Worm (Caenorhabditis elegans) whole organism, L1 larva: ENCODE data around the gene bre-3.

Source experiments
- C04F5.9 ChIP-seq: sonication (generic microtip); optimal IDR thresholded peaks from 2 replicates; lab custom pipeline; 2016; ENCODE audit warnings: missing genetic modification characterization, missing compliant biosample characterization
- C34B4.2 ChIP-seq: sonication (generic microtip); optimal IDR thresholded peaks from 2 replicates; lab custom pipeline; 2017; ENCODE audit warnings: mild to moderate bottlenecking, missing genetic modification characterization, missing compliant biosample characterization
- F16B12.6 ChIP-seq: fragments of 150-350 bp; optimal IDR thresholded peaks from 2 replicates; lab custom pipeline; 2014; ENCODE audit warnings: missing biosample characterization, missing genetic modification characterization
- Y116A8C.19 ChIP-seq: sonication (generic microtip); optimal IDR thresholded peaks from 2 replicates; lab custom pipeline; 2016; ENCODE audit warnings: missing compliant biosample characterization, missing genetic modification characterization, borderline replicate concordance
- aha-1 ChIP-seq: fragments of 150-350 bp; optimal IDR thresholded peaks from 2 replicates; lab custom pipeline; 2014; ENCODE audit warnings: missing biosample characterization, missing genetic modification characterization
- blmp-1 ChIP-seq: fragments of 150-350 bp; optimal IDR thresholded peaks from 2 replicates; lab custom pipeline; 2014; ENCODE audit warnings: missing biosample characterization, missing genetic modification characterization
- ceh-82 ChIP-seq, 3 experiments: fragments of 150-350 bp in 1 of 3; sonication (generic microtip) in 2 of 3; optimal IDR thresholded peaks; 2 replicates each; lab custom pipeline; 2014 to 2017; ENCODE audit warnings: missing biosample characterization in 3 of 3, missing genetic modification characterization in 3 of 3
- dpl-1 ChIP-seq, 3 experiments: fragments of 150-350 bp in 2 of 3; sonication (generic microtip) in 1 of 3; optimal IDR thresholded peaks; 2 replicates each; lab custom pipeline; 2014 to 2017; ENCODE audit warnings: missing biosample characterization in 3 of 3, missing genetic modification characterization in 3 of 3, missing genetic modification reagents in 3 of 3
- efl-1 ChIP-seq, 4 experiments: fragments of 150-350 bp; optimal IDR thresholded peaks in 3 of 4; peaks in 1 of 4; 1 replicate in 1 of 4; 2 replicates in 3 of 4; lab custom pipeline; 2014; ENCODE audit warnings: missing biosample characterization in 2 of 4, missing genetic modification characterization in 2 of 4, missing genetic modification reagents in 2 of 4
- ets-5 ChIP-seq: fragments of 200-800 bp; sonication (Bioruptor generic); IDR thresholded peaks from 2 replicates; pipeline ENCODE4 v1.3.6; 2022; ENCODE audit warnings: missing genetic modification characterization, missing compliant biosample characterization
- fos-1 ChIP-seq: fragments of 150-350 bp; optimal IDR thresholded peaks from 2 replicates; lab custom pipeline; 2014; ENCODE audit warnings: missing biosample characterization, missing genetic modification characterization
- hlh-17 ChIP-seq: fragments of 200-800 bp; sonication (Bioruptor generic); optimal IDR thresholded peaks from 2 replicates; lab custom pipeline; 2018; ENCODE audit warnings: missing genetic modification characterization, mild to moderate bottlenecking, missing compliant biosample characterization, moderate library complexity, borderline replicate concordance
- hlh-4 ChIP-seq: sonication (generic microtip); optimal IDR thresholded peaks from 2 replicates; lab custom pipeline; 2016; ENCODE audit warnings: mild to moderate bottlenecking, missing genetic modification characterization, missing compliant biosample characterization
- hpl-2 ChIP-seq: fragments of 150-350 bp; optimal IDR thresholded peaks from 2 replicates; lab custom pipeline; 2014; ENCODE audit warnings: missing biosample characterization, missing genetic modification reagents, missing genetic modification characterization
- isw-1 ChIP-seq: fragments of 200-800 bp; sonication (Bioruptor generic); IDR thresholded peaks from 2 replicates; pipeline ENCODE4 v1.3.6; 2022; ENCODE audit warnings: missing genetic modification characterization, missing compliant biosample characterization
- lin-14 ChIP-seq: fragments of 200-800 bp; sonication (Bioruptor generic); optimal IDR thresholded peaks from 2 replicates; lab custom pipeline; 2018; ENCODE audit warnings: mild to moderate bottlenecking, missing genetic modification characterization, moderate library complexity, missing compliant biosample characterization
- lin-15B ChIP-seq: fragments of 150-350 bp; sonication (generic microtip); optimal IDR thresholded peaks from 3 replicates; lab custom pipeline; 2014; ENCODE audit warnings: missing biosample characterization, missing genetic modification characterization
- lin-35 ChIP-seq, 2 experiments: fragments of 150-350 bp; optimal IDR thresholded peaks; 2 replicates each; lab custom pipeline; 2014; ENCODE audit warnings: missing biosample characterization in 2 of 2, missing genetic modification characterization in 2 of 2, missing genetic modification reagents in 2 of 2
- lsy-2 ChIP-seq, 2 experiments: fragments of 150-350 bp; optimal IDR thresholded peaks; 2 replicates each; lab custom pipeline; 2014; ENCODE audit warnings: missing biosample characterization in 2 of 2, missing genetic modification characterization in 2 of 2
- mdl-1 ChIP-seq, 2 experiments: fragments of 150-350 bp; optimal IDR thresholded peaks; 2 replicates each; lab custom pipeline; 2014 to 2017; ENCODE audit warnings: missing biosample characterization in 2 of 2, missing genetic modification characterization in 2 of 2, inconsistent platforms in 1 of 2
- mef-2 ChIP-seq: fragments of 150-350 bp; optimal IDR thresholded peaks from 2 replicates; lab custom pipeline; 2014; ENCODE audit warnings: missing biosample characterization, missing genetic modification characterization
- mep-1 ChIP-seq: fragments of 150-350 bp; optimal IDR thresholded peaks from 2 replicates; lab custom pipeline; 2014; ENCODE audit warnings: missing biosample characterization, missing genetic modification characterization
- nhr-11 ChIP-seq: fragments of 150-350 bp; optimal IDR thresholded peaks from 2 replicates; lab custom pipeline; 2014; ENCODE audit warnings: missing biosample characterization, missing genetic modification characterization
- nhr-47 ChIP-seq: sonication (generic microtip); optimal IDR thresholded peaks from 2 replicates; lab custom pipeline; 2016; ENCODE audit warnings: mild to moderate bottlenecking, missing genetic modification characterization, moderate library complexity, missing compliant biosample characterization
- nhr-71 ChIP-seq: sonication (generic microtip); optimal IDR thresholded peaks from 2 replicates; lab custom pipeline; 2016; ENCODE audit warnings: mild to moderate bottlenecking, missing genetic modification characterization, moderate library complexity, missing compliant biosample characterization
- nhr-76 ChIP-seq: sonication (generic microtip); optimal IDR thresholded peaks from 2 replicates; lab custom pipeline; 2017; ENCODE audit warnings: missing biosample characterization, missing genetic modification characterization
- nhr-84 ChIP-seq: sonication (generic microtip); optimal IDR thresholded peaks from 2 replicates; lab custom pipeline; 2017; ENCODE audit warnings: missing biosample characterization, missing genetic modification characterization
- nhr-90 ChIP-seq: sonication (generic microtip); optimal IDR thresholded peaks from 2 replicates; lab custom pipeline; 2016; ENCODE audit warnings: mild to moderate bottlenecking, missing genetic modification characterization, missing compliant biosample characterization; ENCODE audit not compliant: poor library complexity
- pag-3 ChIP-seq: sonication (generic microtip); optimal IDR thresholded peaks from 2 replicates; lab custom pipeline; 2017; ENCODE audit warnings: missing genetic modification characterization, mild to moderate bottlenecking, missing compliant biosample characterization, antibody characterized with exemption, borderline replicate concordance; ENCODE audit not compliant: insufficient read depth
- pqm-1 ChIP-seq: sonication (generic microtip); optimal IDR thresholded peaks from 3 replicates; lab custom pipeline; 2017; ENCODE audit warnings: missing biosample characterization, missing genetic modification characterization
- rnt-1 ChIP-seq: sonication (generic microtip); optimal IDR thresholded peaks from 2 replicates; lab custom pipeline; 2016; ENCODE audit warnings: mild to moderate bottlenecking, missing genetic modification characterization, moderate library complexity, missing compliant biosample characterization
- skn-1 ChIP-seq: fragments of 150-350 bp; optimal IDR thresholded peaks from 2 replicates; lab custom pipeline; 2014; ENCODE audit warnings: missing biosample characterization, missing genetic modification characterization
- snu-23 ChIP-seq: sonication (generic microtip); optimal IDR thresholded peaks from 2 replicates; lab custom pipeline; 2016; ENCODE audit warnings: missing genetic modification characterization, missing compliant biosample characterization
- tbx-2 ChIP-seq: sonication (generic microtip); optimal IDR thresholded peaks from 2 replicates; lab custom pipeline; 2016; ENCODE audit warnings: missing genetic modification characterization, missing compliant biosample characterization
- unc-130 ChIP-seq: fragments of 150-350 bp; optimal IDR thresholded peaks from 2 replicates; lab custom pipeline; 2017; ENCODE audit warnings: missing biosample characterization, missing genetic modification characterization, inconsistent platforms
- unc-62 ChIP-seq: fragments of 150-350 bp; optimal IDR thresholded peaks from 2 replicates; lab custom pipeline; 2014; ENCODE audit warnings: missing biosample characterization, missing genetic modification reagents, missing genetic modification characterization
- unc-86 ChIP-seq: sonication (generic microtip); optimal IDR thresholded peaks from 2 replicates; lab custom pipeline; 2016; ENCODE audit warnings: missing genetic modification characterization, missing compliant biosample characterization
- unc-98 ChIP-seq: fragments of 200-800 bp; sonication (Bioruptor generic); IDR thresholded peaks from 2 replicates; pipeline ENCODE4 v1.3.6; 2022; ENCODE audit warnings: missing genetic modification characterization, missing compliant biosample characterization
- zip-4 ChIP-seq: fragments of 200-800 bp; sonication (Bioruptor generic); optimal IDR thresholded peaks from 2 replicates; lab custom pipeline; 2018; ENCODE audit warnings: mild to moderate bottlenecking, missing genetic modification characterization, moderate library complexity, missing compliant biosample characterization

The bre-3 gene

DNA sequence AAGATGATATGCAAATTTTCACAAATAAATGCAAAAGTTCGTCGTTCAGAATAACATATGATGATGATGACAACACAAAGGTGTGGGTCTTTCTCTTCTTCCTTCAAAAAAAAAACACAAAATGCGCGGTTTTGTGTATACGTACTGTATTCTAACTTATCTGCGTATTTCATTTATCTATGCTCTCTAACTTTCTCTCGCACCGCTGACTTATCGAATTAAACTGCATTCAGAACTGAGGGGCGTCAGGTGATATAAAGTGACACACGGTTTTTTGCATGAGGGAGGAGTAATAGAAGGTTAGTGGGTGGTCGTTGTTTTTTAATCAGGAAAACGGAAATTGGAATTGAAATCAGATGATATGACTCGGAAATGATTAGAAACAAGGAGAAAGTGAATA, 15.0 kb upstream of the bre-3 start, which contains the start of gene sod-4 (continued):
- TF ChIP-seq lin-15B (tag; lab: Kevin White, UChicago) (no peak), pag-3 (tag; lab: Kevin White, UChicago) (peak; percentile 2), C34B4.2 (tag; lab: Kevin White, UChicago) (no peak), nhr-90 (tag; lab: Kevin White, UChicago) (peak; percentile 42), C04F5.9 (tag; lab: Kevin White, UChicago) (no peak), mdl-1 (tag; optimal IDR thresholded peaks at IDR 0.05; lab: Kevin White, UChicago) (peak in 1 of 2 experiments; percentile 47), skn-1 (peak; percentile 25), tbx-2 (tag; lab: Kevin White, UChicago) (peak; percentile 25), mep-1 (tag; lab: Kevin White, UChicago) (peak; percentile 63), blmp-1 (tag; lab: Kevin White, UChicago) (peak; percentile 84), unc-98 (GFP tag; lab: Robert Waterston, UW) (no peak)

DNA sequence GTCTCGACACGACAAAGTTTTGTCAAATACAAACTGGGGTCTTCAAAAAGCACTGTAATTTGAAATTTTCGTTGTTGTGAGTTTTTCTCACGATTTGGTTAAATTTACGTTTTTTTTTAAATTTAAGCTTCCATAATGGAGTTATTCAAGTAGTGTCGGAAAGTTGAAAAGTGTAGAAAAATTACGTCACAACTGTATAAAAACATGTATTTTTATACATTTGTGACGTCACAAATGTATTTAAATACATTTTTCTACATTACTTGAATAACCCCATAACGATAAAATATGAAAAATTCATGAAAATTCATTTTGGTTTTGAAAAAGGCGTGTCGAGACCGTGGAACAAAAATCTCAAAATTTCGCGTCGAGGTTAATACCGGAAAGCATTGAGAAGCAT, 12.1 kb upstream of the bre-3 start:
- TF ChIP-seq unc-62 (GFP tag; lab: Kevin White, UChicago) (no peak), Y116A8C.19 (tag; lab: Kevin White, UChicago) (no peak), nhr-76 (tag; lab: Kevin White, UChicago) (no peak), hlh-4 (tag; lab: Kevin White, UChicago) (no peak), aha-1 (tag; lab: Kevin White, UChicago) (no peak), dpl-1 (GFP tag; optimal IDR thresholded peaks at IDR 0.05; lab: Kevin White, UChicago) (no peak), pqm-1 (tag; lab: Kevin White, UChicago) (no peak), lin-14 (GFP tag; lab: Kevin White, UChicago) (no peak)

DNA sequence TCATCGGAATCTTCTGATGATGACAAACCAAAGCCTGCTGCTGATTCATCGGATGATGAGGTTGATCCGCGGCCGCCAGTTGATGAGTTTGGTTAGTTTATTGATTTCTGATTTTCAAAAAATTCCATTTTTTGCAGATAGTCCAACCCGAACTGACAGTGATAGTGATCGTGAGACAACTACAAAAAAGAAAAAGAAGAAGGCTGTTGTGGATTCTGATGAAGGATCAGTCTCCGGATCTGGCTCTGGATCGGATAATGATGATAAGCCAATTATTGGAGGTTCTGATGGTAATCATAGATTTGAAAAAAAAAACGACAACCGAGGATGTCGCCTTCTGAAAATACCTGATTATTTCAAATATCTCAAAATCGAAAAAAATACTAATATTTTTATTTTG, 10.8 kb upstream of the bre-3 start:
- TF ChIP-seq efl-1 (optimal IDR thresholded peaks at IDR 0.05; lab: Kevin White, UChicago) = no peak
- peak in 1 of 2 experiments; percentile 90 for TF ChIP-seq efl-1 (GFP tag; optimal IDR thresholded peaks at IDR 0.05 in 1 of 2; lab: Kevin White, UChicago)
- TF ChIP-seq unc-86 (tag; lab: Kevin White, UChicago) = no peak
- TF ChIP-seq nhr-11 (tag; lab: Kevin White, UChicago) = no peak
- TF ChIP-seq fos-1 (tag; lab: Kevin White, UChicago) = no peak
- no peak for TF ChIP-seq isw-1 (GFP tag; lab: Robert Waterston, UW)
- TF ChIP-seq, all 84 proteins: peak for 1

DNA sequence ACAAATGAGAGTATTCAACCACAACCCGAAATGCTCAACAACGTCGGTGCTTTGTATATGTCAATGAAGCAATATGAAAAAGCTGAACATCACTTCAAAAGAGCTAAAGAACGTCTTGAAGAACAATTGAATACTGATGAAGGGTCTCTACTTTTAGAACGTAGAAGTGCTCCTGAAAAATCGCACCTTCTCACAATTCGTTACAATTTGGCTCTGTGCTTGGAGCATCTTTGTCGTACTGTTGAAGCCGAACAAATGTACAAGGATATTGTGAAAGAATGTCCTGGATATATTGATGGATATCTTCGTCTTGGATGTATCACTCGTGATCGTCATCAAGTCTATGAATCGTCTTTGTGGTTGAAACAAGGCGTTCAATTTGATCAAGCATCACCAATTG, 8.9 kb upstream of the bre-3 start:
- no peak for TF ChIP-seq rnt-1 (tag; lab: Kevin White, UChicago)
- no peak for TF ChIP-seq ets-5 (GFP tag; lab: Robert Waterston, UW)
- TF ChIP-seq efl-1 (optimal IDR thresholded peaks at IDR 0.05; lab: Kevin White, UChicago) = no peak
- peak in 1 of 2 experiments; percentile 91 for TF ChIP-seq efl-1 (GFP tag; optimal IDR thresholded peaks at IDR 0.05 in 1 of 2; lab: Kevin White, UChicago)

DNA sequence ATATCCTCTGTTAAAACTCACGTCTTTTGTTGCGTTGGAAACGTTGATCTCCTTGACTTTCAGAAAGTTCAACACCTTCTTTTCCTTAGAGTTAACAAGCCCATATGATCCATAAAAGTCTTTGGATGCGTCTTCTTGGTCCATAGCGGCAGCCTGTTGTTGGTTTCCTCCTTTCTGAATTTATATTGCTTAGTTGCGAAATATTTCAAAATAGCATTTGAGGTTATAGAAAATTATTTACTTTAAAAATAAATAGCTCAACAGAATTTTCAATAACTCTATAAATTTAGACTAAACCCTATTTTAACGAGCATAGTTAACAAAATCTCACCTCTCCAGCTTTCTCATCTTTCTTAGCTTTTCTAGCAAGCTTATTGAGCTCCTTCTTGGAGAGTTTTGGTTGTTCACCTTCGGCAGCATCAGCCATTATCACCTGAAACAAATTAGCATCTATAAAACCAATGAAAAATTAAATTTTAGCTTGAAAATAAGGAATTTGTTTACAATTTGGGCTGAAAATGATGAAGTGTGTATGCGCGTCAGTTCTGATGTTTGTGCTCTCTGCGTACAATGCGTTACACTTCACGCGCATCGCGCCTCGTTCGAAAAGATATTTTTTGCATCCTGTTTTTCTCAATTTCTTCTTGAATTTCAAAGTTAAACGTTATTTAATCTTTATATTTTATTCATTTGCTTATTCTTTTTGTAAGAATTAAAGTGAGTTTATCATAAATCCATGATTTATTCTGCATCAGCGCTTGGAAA, 5.7 kb upstream of the bre-3 start, which contains the start of the genes dars-1 and ctr-9:
Gene dars-1, minus strand, starts transcription at position 433 of the 765 bp plus-strand sequence.
Gene ctr-9, plus strand, starts transcription at position 614 of the 765 bp plus-strand sequence.
- TF ChIP-seq ceh-82 (tag; optimal IDR thresholded peaks at IDR 0.05; lab: Kevin White, UChicago) (peak in 1 of 3 experiments; percentile 0), dpl-1 (GFP tag; optimal IDR thresholded peaks at IDR 0.05; lab: Kevin White, UChicago) (peak; percentile 10 to 59 (median 48)), zip-4 (GFP tag; lab: Kevin White, UChicago) (peak; percentile 25), nhr-71 (tag; lab: Kevin White, UChicago) (peak; percentile 11), efl-1 (optimal IDR thresholded peaks at IDR 0.05; lab: Kevin White, UChicago) (peak in 1 of 2 experiments; percentile 52), efl-1 (GFP tag; optimal IDR thresholded peaks at IDR 0.05 in 1 of 2; lab: Kevin White, UChicago) (peak; percentile 24 to 95), isw-1 (GFP tag; lab: Robert Waterston, UW) (no peak), snu-23 (GFP tag; lab: Kevin White, UChicago) (peak; percentile 24), C34B4.2 (tag; lab: Kevin White, UChicago) (no peak), F16B12.6 (tag; lab: Kevin White, UChicago) (peak; percentile 86), Y116A8C.19 (tag; lab: Kevin White, UChicago) (no peak), hlh-17 (GFP tag; lab: Kevin White, UChicago) (no peak), nhr-84 (no peak), lin-35 (GFP tag; optimal IDR thresholded peaks at IDR 0.05; lab: Kevin White, UChicago) (peak; percentile 13 to 53), lsy-2 (tag; optimal IDR thresholded peaks at IDR 0.05; lab: Kevin White, UChicago) (peak; percentile 14 to 47), nhr-47 (peak; percentile 13), aha-1 (tag; lab: Kevin White, UChicago) (no peak), hpl-2 (no peak), unc-130 (tag; lab: Kevin White, UChicago) (no peak), mef-2 (tag; lab: Kevin White, UChicago) (no peak)
